Worm (Caenorhabditis elegans): ENCODE results near the gene Y7A5A.7.

Y7A5A.7 gene

DNA sequence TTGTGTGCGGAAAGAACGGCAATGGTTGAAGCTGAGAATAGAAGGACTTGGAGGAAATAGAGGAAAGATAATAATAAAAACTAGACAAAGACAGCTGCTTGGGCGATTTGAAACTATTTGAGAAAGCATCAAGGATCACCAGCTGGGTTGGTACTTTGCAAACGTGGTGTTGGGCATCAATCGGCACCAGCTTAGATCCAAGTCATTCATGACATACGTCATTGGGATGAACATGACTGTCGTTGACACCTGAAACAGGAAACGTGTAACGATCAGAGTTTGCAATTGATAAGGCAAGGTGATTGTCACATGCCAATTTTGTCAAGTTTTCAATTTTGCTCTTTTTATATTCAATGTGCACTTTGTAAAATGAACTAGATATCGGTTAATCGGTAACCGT is 38.5 kb upstream of the Y7A5A.7 start:
- no peak for TF ChIP-seq scrt-1 (GFP tag; IDR thresholded peaks at IDR 0.05)
- no peak for TF ChIP-seq tbx-11 (GFP tag; IDR thresholded peaks at IDR 0.05)
- no peak for TF ChIP-seq ama-1 (optimal IDR thresholded peaks at IDR 0.05)
- TF ChIP-seq tra-4 (tag; optimal IDR thresholded peaks at IDR 0.05) = no peak
- TF ChIP-seq B0310.2 (tag; optimal IDR thresholded peaks at IDR 0.05) = no peak
- no peak for TF ChIP-seq hmg-4 (GFP tag; optimal IDR thresholded peaks at IDR 0.05)
- no peak for TF ChIP-seq ets-7 (tag; optimal IDR thresholded peaks at IDR 0.05)
- TF ChIP-seq pes-1 (GFP tag; IDR thresholded peaks at IDR 0.05) = no peak
- no peak for TF ChIP-seq aly-1 (tag; optimal IDR thresholded peaks at IDR 0.05)
- TF ChIP-seq ceh-36 (tag; optimal IDR thresholded peaks at IDR 0.05) = no peak
- TF ChIP-seq hmbx-1 (tag; optimal IDR thresholded peaks at IDR 0.05) = no peak
- no peak for TF ChIP-seq flt-1 (GFP tag; IDR thresholded peaks at IDR 0.05)
- no peak for TF ChIP-seq F13C5.2 (tag; optimal IDR thresholded peaks at IDR 0.05)
- TF ChIP-seq ceh-13 (GFP tag; optimal IDR thresholded peaks at IDR 0.05) = no peak
- TF ChIP-seq hnd-1 (tag; optimal IDR thresholded peaks at IDR 0.05) = no peak
- no peak for TF ChIP-seq sea-1 (GFP tag; conservative IDR thresholded peaks at IDR 0.05)
- TF ChIP-seq tbx-37 (GFP tag; conservative IDR thresholded peaks at IDR 0.05) = no peak

DNA sequence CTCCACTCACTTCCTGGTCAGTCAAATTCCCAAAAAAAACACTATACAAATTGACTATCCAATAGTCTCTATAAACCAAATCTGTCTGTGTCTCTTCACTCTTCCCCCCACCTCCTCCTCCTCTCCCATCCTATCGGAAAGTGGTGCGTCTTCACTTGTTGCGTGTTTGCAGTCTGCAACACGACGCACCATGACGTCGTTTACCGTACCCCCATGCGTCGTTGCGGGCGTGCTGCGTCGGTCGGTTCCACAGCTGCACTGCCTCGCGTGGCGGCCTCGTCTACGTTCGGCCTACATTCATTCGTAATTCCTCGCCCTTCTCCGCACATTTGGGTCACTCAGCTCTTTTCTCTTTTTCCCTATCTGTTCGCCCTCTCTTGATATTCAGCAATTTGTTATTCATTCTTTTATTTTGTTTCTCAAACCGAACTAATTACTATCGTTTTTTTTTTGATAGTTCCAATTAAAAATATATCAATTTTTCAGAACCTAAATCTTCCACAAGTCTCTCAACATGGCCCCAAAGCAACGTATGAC is 37.2 kb upstream of the Y7A5A.7 start, which contains the start of gene serp-1.1:
TSS of gene serp-1.1 (plus strand) at position 487 of the 537 bp plus-strand sequence.
- peak; percentile 89 for TF ChIP-seq sea-1 (GFP tag; conservative IDR thresholded peaks at IDR 0.05)
- TF ChIP-seq ama-1 (optimal IDR thresholded peaks at IDR 0.05) = no peak
- no peak for TF ChIP-seq ceh-13 (GFP tag; optimal IDR thresholded peaks at IDR 0.05)
- 0 out of 2 replicates have a peak, but pooled peaks have one; percentile 43 for TF ChIP-seq tbx-37 (GFP tag; conservative IDR thresholded peaks at IDR 0.05)
- peak; percentile 62 for TF ChIP-seq scrt-1 (GFP tag; IDR thresholded peaks at IDR 0.05)
- peak; percentile 89 for TF ChIP-seq F13C5.2 (tag; optimal IDR thresholded peaks at IDR 0.05)
- no peak for TF ChIP-seq hmbx-1 (tag; optimal IDR thresholded peaks at IDR 0.05)
- TF ChIP-seq flt-1 (GFP tag; IDR thresholded peaks at IDR 0.05) = peak; percentile 57
- TF ChIP-seq tra-4 (tag; optimal IDR thresholded peaks at IDR 0.05) = no peak
- TF ChIP-seq ets-7 (tag; optimal IDR thresholded peaks at IDR 0.05) = peak; percentile 69
- peak; percentile 59; the same call in 1 of the 2 replicates for TF ChIP-seq pes-1 (GFP tag; IDR thresholded peaks at IDR 0.05)
- TF ChIP-seq ceh-36 (tag; optimal IDR thresholded peaks at IDR 0.05) = no peak
- peak; percentile 92 for TF ChIP-seq hmg-4 (GFP tag; optimal IDR thresholded peaks at IDR 0.05)
- TF ChIP-seq aly-1 (tag; optimal IDR thresholded peaks at IDR 0.05) = peak; percentile 74
- TF ChIP-seq B0310.2 (tag; optimal IDR thresholded peaks at IDR 0.05) = peak; percentile 54
- no peak for TF ChIP-seq hnd-1 (tag; optimal IDR thresholded peaks at IDR 0.05)
- 0 out of 2 replicates have a peak, but pooled peaks have one; percentile 33 for TF ChIP-seq tbx-11 (GFP tag; IDR thresholded peaks at IDR 0.05)

DNA sequence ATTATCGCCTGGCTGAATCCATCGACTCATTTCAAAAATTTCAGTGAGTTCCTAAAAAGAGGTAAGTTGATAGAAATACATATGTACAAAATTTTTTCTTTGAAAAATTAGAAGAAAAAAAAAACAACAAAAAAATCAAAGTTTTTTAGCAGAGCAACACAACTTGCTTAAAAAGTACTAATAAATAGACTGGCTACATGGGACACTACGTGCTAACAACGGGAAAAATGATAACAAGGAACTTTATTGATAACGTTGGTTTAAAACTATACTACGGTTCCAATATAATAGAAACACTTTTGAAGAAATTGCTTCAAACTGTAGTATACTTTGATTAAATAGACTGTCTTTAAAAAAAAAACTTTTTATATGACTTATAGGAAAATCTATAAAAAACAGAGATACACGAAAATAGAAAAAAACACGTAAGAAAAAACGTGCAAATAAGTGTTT is 34.5 kb upstream of the Y7A5A.7 start, which contains the start of gene acox-1.6:
TSS of gene acox-1.6 (minus strand) at position 51 of the 453 bp plus-strand sequence.
- TF ChIP-seq ceh-36 (tag; optimal IDR thresholded peaks at IDR 0.05) = no peak
- TF ChIP-seq pes-1 (GFP tag; IDR thresholded peaks at IDR 0.05) = no peak
- no peak for TF ChIP-seq sea-1 (GFP tag; conservative IDR thresholded peaks at IDR 0.05)
- no peak for TF ChIP-seq ceh-13 (GFP tag; optimal IDR thresholded peaks at IDR 0.05)
- no peak for TF ChIP-seq hmbx-1 (tag; optimal IDR thresholded peaks at IDR 0.05)
- TF ChIP-seq hnd-1 (tag; optimal IDR thresholded peaks at IDR 0.05) = no peak
- no peak for TF ChIP-seq tbx-11 (GFP tag; IDR thresholded peaks at IDR 0.05)
- TF ChIP-seq B0310.2 (tag; optimal IDR thresholded peaks at IDR 0.05) = no peak

DNA sequence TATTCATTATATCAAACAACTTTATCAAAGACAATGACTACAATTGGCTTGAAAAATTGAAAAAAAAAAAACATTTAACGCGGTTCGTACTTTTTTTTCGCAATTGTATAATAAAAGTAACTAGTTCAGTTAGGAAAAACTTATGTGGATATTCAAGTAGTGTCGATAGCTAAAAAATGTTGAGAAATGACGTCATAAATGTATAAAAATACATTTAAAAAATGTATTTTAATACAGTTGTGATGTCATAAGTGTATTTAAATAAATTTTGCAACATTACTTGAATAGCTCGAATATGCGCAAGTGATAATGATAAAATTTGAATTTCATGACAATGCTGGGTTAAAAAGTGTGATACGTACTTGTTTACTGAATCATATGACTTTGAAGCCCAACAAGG is 27.6 kb upstream of the Y7A5A.7 start:
- no peak for TF ChIP-seq hnd-1 (tag; optimal IDR thresholded peaks at IDR 0.05)
- TF ChIP-seq B0310.2 (tag; optimal IDR thresholded peaks at IDR 0.05) = no peak
- no peak for TF ChIP-seq hmg-4 (GFP tag; optimal IDR thresholded peaks at IDR 0.05)
- TF ChIP-seq tbx-11 (GFP tag; IDR thresholded peaks at IDR 0.05) = no peak
- no peak for TF ChIP-seq ceh-36 (tag; optimal IDR thresholded peaks at IDR 0.05)
- TF ChIP-seq pes-1 (GFP tag; IDR thresholded peaks at IDR 0.05) = no peak

DNA sequence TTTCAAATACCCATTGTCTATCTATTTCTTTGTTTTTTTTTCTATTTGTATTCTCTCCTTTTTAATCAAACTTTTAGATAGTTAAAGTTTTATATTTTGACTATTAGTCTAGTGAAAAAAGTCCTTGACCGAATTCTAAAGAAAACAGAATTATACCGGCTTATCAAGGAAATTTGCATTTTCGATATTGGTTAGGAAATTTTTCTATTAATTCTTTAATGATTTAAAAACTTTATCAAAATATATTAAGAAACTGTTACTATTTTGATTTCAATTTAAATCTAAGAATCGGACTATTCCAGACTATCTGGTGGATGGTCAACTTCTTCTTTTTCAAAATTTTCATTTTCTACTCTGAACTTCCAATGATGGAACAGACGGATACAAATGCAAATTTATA is 24.1 kb upstream of the Y7A5A.7 start, which contains the start of gene Y7A5A.20:
TSS of gene Y7A5A.20 (plus strand) at position 301 of the 400 bp plus-strand sequence.
- no peak for TF ChIP-seq flt-1 (GFP tag; IDR thresholded peaks at IDR 0.05)
- TF ChIP-seq tbx-11 (GFP tag; IDR thresholded peaks at IDR 0.05) = no peak

DNA sequence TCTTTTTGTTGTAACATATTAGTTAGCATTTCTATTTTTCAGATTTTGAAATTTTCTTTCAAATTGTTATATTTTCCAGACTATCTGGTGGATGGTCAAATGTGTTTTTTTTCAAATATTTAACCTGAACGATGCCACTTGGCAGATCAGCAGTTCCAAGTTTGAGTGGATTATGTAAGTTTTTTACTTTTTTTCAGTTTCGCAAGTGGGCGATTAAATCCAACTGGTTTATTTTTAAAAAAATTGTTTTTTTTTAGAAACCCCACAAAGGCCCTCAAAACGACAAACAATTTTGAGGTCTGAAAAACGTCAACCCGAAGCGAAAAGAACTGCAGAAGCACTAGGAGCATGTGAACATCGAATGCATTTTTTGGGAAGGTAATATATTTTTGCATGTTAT is 22.9 kb upstream of the Y7A5A.7 start, which contains the start of gene Y7A5A.9:
TSS of gene Y7A5A.9 (plus strand) at position 301 of the 400 bp plus-strand sequence.
- no peak for TF ChIP-seq aly-1 (tag; optimal IDR thresholded peaks at IDR 0.05)
- TF ChIP-seq tra-4 (tag; optimal IDR thresholded peaks at IDR 0.05) = no peak
- TF ChIP-seq B0310.2 (tag; optimal IDR thresholded peaks at IDR 0.05) = no peak
- TF ChIP-seq ets-7 (tag; optimal IDR thresholded peaks at IDR 0.05) = no peak
- no peak for TF ChIP-seq F13C5.2 (tag; optimal IDR thresholded peaks at IDR 0.05)
- TF ChIP-seq pes-1 (GFP tag; IDR thresholded peaks at IDR 0.05) = no peak
- TF ChIP-seq tbx-37 (GFP tag; conservative IDR thresholded peaks at IDR 0.05) = no peak
- no peak for TF ChIP-seq tbx-11 (GFP tag; IDR thresholded peaks at IDR 0.05)
- no peak for TF ChIP-seq ama-1 (optimal IDR thresholded peaks at IDR 0.05)
- no peak for TF ChIP-seq scrt-1 (GFP tag; IDR thresholded peaks at IDR 0.05)
- no peak for TF ChIP-seq hmg-4 (GFP tag; optimal IDR thresholded peaks at IDR 0.05)
- no peak for TF ChIP-seq sea-1 (GFP tag; conservative IDR thresholded peaks at IDR 0.05)
- no peak for TF ChIP-seq ceh-36 (tag; optimal IDR thresholded peaks at IDR 0.05)
- no peak for TF ChIP-seq flt-1 (GFP tag; IDR thresholded peaks at IDR 0.05)
- TF ChIP-seq hmbx-1 (tag; optimal IDR thresholded peaks at IDR 0.05) = no peak

DNA sequence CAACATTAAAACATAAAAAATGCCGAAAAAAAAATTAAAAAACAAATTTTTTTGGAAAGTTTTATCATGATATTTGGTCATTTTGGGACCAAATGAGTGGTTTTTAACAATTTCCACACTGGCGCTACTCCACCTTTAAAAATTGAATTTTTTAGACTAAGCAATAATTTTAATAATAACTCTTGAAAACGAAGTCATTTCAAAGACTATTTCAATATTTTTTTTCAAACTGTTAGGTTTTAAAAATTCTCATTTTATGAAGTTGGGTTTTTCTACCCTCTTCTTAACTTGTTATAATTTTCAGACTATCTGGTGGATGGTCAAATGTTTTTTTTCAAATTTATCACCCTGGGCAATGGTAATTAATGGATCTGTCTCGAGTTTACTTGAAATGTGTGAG is 18.2 kb upstream of the Y7A5A.7 start, which contains the start of gene Y7A5A.8:
TSS of gene Y7A5A.8 (plus strand) at position 301 of the 400 bp plus-strand sequence.
- TF ChIP-seq ceh-36 (tag; optimal IDR thresholded peaks at IDR 0.05) (no peak), flt-1 (GFP tag; IDR thresholded peaks at IDR 0.05) (no peak), sea-1 (GFP tag; conservative IDR thresholded peaks at IDR 0.05) (no peak), scrt-1 (GFP tag; IDR thresholded peaks at IDR 0.05) (no peak), tra-4 (tag; optimal IDR thresholded peaks at IDR 0.05) (no peak), hmg-4 (GFP tag; optimal IDR thresholded peaks at IDR 0.05) (no peak), hnd-1 (tag; optimal IDR thresholded peaks at IDR 0.05) (no peak), tbx-11 (GFP tag; IDR thresholded peaks at IDR 0.05) (no peak), F13C5.2 (tag; optimal IDR thresholded peaks at IDR 0.05) (no peak), ama-1 (optimal IDR thresholded peaks at IDR 0.05) (no peak), ceh-13 (GFP tag; optimal IDR thresholded peaks at IDR 0.05) (no peak), ets-7 (tag; optimal IDR thresholded peaks at IDR 0.05) (no peak), hmbx-1 (tag; optimal IDR thresholded peaks at IDR 0.05) (no peak), B0310.2 (tag; optimal IDR thresholded peaks at IDR 0.05) (no peak)

Data from whole organism, early embryonic.